Worm (Caenorhabditis elegans) whole organism, L4 larva: Measurements from ENCODE around the gene mmaa-1.
A peak's percentile ranks its signal among the peaks of the same experiment; 100 is the strongest.

ENCODE experiments used
- F26F4.8 ChIP-seq: fragments of 200-800 bp; sonication (Bioruptor generic); conservative IDR thresholded peaks from 2 replicates; pipeline ENCODE4 v1.3.6; 2022; ENCODE audit warnings: missing genetic modification characterization, missing compliant biosample characterization
- R02D3.7 ChIP-seq: fragments of 150-350 bp; sonication (generic microtip); optimal IDR thresholded peaks from 3 replicates; lab custom pipeline; 2014; ENCODE audit warnings: missing biosample characterization, missing genetic modification characterization
- T20F7.1 ChIP-seq: fragments of 200-800 bp; sonication (Bioruptor generic); optimal IDR thresholded peaks from 2 replicates; lab custom pipeline; 2018; ENCODE audit warnings: mild to moderate bottlenecking, missing genetic modification characterization, missing compliant biosample characterization
- T26A8.4 ChIP-seq: fragments of 200-800 bp; sonication (Bioruptor generic); IDR thresholded peaks from 2 replicates; pipeline ENCODE4 v1.3.6; 2022; ENCODE audit warnings: missing genetic modification characterization, missing compliant biosample characterization
- Y48G9A.11 ChIP-seq: fragments of 200-800 bp; sonication (Bioruptor generic); IDR thresholded peaks from 2 replicates; pipeline ENCODE4 v1.3.6; 2022; ENCODE audit warnings: missing genetic modification reagents, missing genetic modification characterization, missing compliant biosample characterization
- ZK546.5 ChIP-seq, 2 experiments: sonication (generic microtip); optimal IDR thresholded peaks; 2 replicates each; lab custom pipeline; 2017; ENCODE audit warnings: missing biosample characterization in 2 of 2, missing genetic modification characterization in 2 of 2
- aha-1 ChIP-seq: fragments of 150-350 bp; peaks from one replicate; lab custom pipeline; 2014; ENCODE audit warnings: missing biosample characterization, missing genetic modification characterization
- ama-1 ChIP-seq: fragments of 150-350 bp; optimal IDR thresholded peaks from 2 replicates; lab custom pipeline; 2014; ENCODE audit warnings: inconsistent platforms, mixed read lengths
- ceh-20 ChIP-seq: fragments of 200-800 bp; sonication (Bioruptor generic); IDR thresholded peaks from 2 replicates; pipeline ENCODE4 v1.3.6; 2022; ENCODE audit warnings: missing genetic modification reagents, missing genetic modification characterization, missing compliant biosample characterization
- ceh-32 ChIP-seq: sonication (generic microtip); optimal IDR thresholded peaks from 2 replicates; lab custom pipeline; 2016; ENCODE audit warnings: mild to moderate bottlenecking, missing genetic modification characterization, missing compliant biosample characterization; ENCODE audit not compliant: poor library complexity
- ces-1 ChIP-seq: fragments of 150-350 bp; sonication (generic microtip); optimal IDR thresholded peaks from 4 replicates; lab custom pipeline; 2014; ENCODE audit warnings: missing biosample characterization, missing genetic modification reagents, missing genetic modification characterization
- daf-16 ChIP-seq, 3 experiments: sonication (generic microtip); optimal IDR thresholded peaks; 2 replicates each; lab custom pipeline; 2016 to 2017; ENCODE audit warnings: missing genetic modification characterization in 3 of 3, missing genetic modification reagents in 3 of 3, mild to moderate bottlenecking in 2 of 3, missing compliant biosample characterization in 2 of 3, missing biosample characterization in 1 of 3, moderate library complexity in 1 of 3
- daf-19 ChIP-seq: fragments of 200-800 bp; sonication (Bioruptor generic); conservative IDR thresholded peaks from 2 replicates; pipeline ENCODE4 v1.3.6; 2022; ENCODE audit warnings: missing genetic modification characterization, missing compliant biosample characterization
- dmd-6 ChIP-seq: fragments of 200-800 bp; sonication (Bioruptor generic); IDR thresholded peaks from 2 replicates; pipeline ENCODE4 v1.3.6; 2022; ENCODE audit warnings: missing genetic modification reagents, missing genetic modification characterization, missing compliant biosample characterization
- dpl-1 ChIP-seq: fragments of 150-350 bp; optimal IDR thresholded peaks from 2 replicates; lab custom pipeline; 2014; ENCODE audit warnings: missing biosample characterization, missing genetic modification reagents, missing genetic modification characterization
- dve-1 ChIP-seq: sonication (generic microtip); optimal IDR thresholded peaks from 2 replicates; lab custom pipeline; 2017; ENCODE audit warnings: antibody characterized with exemption, mild to moderate bottlenecking, missing genetic modification characterization, missing compliant biosample characterization; ENCODE audit not compliant: insufficient read depth
- egl-27 ChIP-seq: sonication (generic microtip); optimal IDR thresholded peaks from 3 replicates; lab custom pipeline; 2017; ENCODE audit warnings: missing biosample characterization, missing genetic modification reagents, missing genetic modification characterization
- hif-1 ChIP-seq, 2 experiments: sonication (generic microtip); optimal IDR thresholded peaks; 2 replicates each; lab custom pipeline; 2016 to 2017; ENCODE audit warnings: missing compliant biosample characterization in 2 of 2, missing genetic modification characterization in 2 of 2, missing genetic modification reagents in 2 of 2, missing genotype in 2 of 2, mild to moderate bottlenecking in 1 of 2
- hlh-11 ChIP-seq: fragments of 200-800 bp; sonication (Bioruptor generic); optimal IDR thresholded peaks from 2 replicates; lab custom pipeline; 2018; ENCODE audit warnings: mild to moderate bottlenecking, missing genetic modification characterization, missing compliant biosample characterization
- hlh-30 ChIP-seq: sonication (generic microtip); optimal IDR thresholded peaks from 2 replicates; lab custom pipeline; 2017; ENCODE audit warnings: antibody characterized with exemption, mild to moderate bottlenecking, missing genetic modification characterization, missing compliant biosample characterization; ENCODE audit not compliant: insufficient read depth
- jun-1 ChIP-seq: fragments of 150-350 bp; optimal IDR thresholded peaks from 2 replicates; lab custom pipeline; 2014; ENCODE audit warnings: missing biosample characterization, missing genetic modification reagents, missing genetic modification characterization
- lim-7 ChIP-seq: fragments of 200-800 bp; sonication (Bioruptor generic); IDR thresholded peaks from 2 replicates; pipeline ENCODE4 v1.3.6; 2022; ENCODE audit warnings: missing genetic modification characterization, missing compliant biosample characterization
- lin-13 ChIP-seq: fragments of 150-350 bp; optimal IDR thresholded peaks from 2 replicates; lab custom pipeline; 2014; ENCODE audit warnings: missing biosample characterization, missing genetic modification reagents, missing genetic modification characterization
- lin-15B ChIP-seq: fragments of 150-350 bp; sonication (generic microtip); optimal IDR thresholded peaks from 3 replicates; lab custom pipeline; 2014; ENCODE audit warnings: missing biosample characterization, missing genetic modification characterization
- lin-29 ChIP-seq: fragments of 200-800 bp; sonication (Bioruptor generic); IDR thresholded peaks from 2 replicates; pipeline ENCODE4 v1.3.6; 2022; ENCODE audit warnings: missing genetic modification reagents, missing genetic modification characterization, missing compliant biosample characterization
- lin-38 ChIP-seq: fragments of 200-800 bp; sonication (Bioruptor generic); IDR thresholded peaks from 2 replicates; pipeline ENCODE4 v1.3.6; 2022; ENCODE audit warnings: missing genetic modification reagents, missing genetic modification characterization, missing compliant biosample characterization
- lsy-2 ChIP-seq, 2 experiments: fragments of 150-350 bp in 1 of 2; sonication (generic microtip) in 1 of 2; optimal IDR thresholded peaks; 2 replicates each; lab custom pipeline; 2014 to 2017; ENCODE audit warnings: missing biosample characterization in 2 of 2, missing genetic modification characterization in 2 of 2
- madf-5 ChIP-seq, 2 experiments: fragments of 200-800 bp; sonication (Bioruptor generic); IDR thresholded peaks; 2 replicates each; pipeline ENCODE4 v1.3.6; 2022; ENCODE audit warnings: missing compliant biosample characterization in 2 of 2, missing genetic modification characterization in 2 of 2
- mdl-1 ChIP-seq, 2 experiments: fragments of 150-350 bp in 1 of 2; sonication (generic microtip) in 1 of 2; optimal IDR thresholded peaks; 2 replicates each; lab custom pipeline; 2014 to 2017; ENCODE audit warnings: missing biosample characterization in 2 of 2, missing genetic modification characterization in 2 of 2
- mep-1 ChIP-seq: fragments of 150-350 bp; sonication (generic microtip); optimal IDR thresholded peaks from 3 replicates; lab custom pipeline; 2014; ENCODE audit warnings: missing biosample characterization, missing genetic modification characterization
- mes-2 ChIP-seq: sonication (generic microtip); optimal IDR thresholded peaks from 2 replicates; lab custom pipeline; 2016; ENCODE audit warnings: missing genotype, mild to moderate bottlenecking, missing genetic modification characterization, missing compliant biosample characterization; ENCODE audit not compliant: poor library complexity, severe bottlenecking
- mxl-2 ChIP-seq: fragments of 200-800 bp; sonication (Bioruptor generic); conservative IDR thresholded peaks from 2 replicates; pipeline ENCODE4 v1.3.6; 2022; ENCODE audit warnings: missing genetic modification reagents, missing genetic modification characterization, missing compliant biosample characterization
- nhr-11 ChIP-seq: fragments of 150-350 bp; optimal IDR thresholded peaks from 2 replicates; lab custom pipeline; 2014; ENCODE audit warnings: missing biosample characterization, missing genetic modification characterization
- nhr-25 ChIP-seq: sonication (generic microtip); optimal IDR thresholded peaks from 2 replicates; lab custom pipeline; 2017; ENCODE audit warnings: missing genetic modification characterization, mild to moderate bottlenecking, missing compliant biosample characterization, antibody characterized with exemption, moderate library complexity, borderline replicate concordance; ENCODE audit not compliant: insufficient read depth
- nhr-28 ChIP-seq: fragments of 150-350 bp; optimal IDR thresholded peaks from 2 replicates; lab custom pipeline; 2014; ENCODE audit warnings: missing biosample characterization, missing genetic modification characterization
- nhr-6 ChIP-seq: fragments of 150-350 bp; optimal IDR thresholded peaks from 2 replicates; lab custom pipeline; 2014; ENCODE audit warnings: missing biosample characterization, missing genetic modification characterization
- nhr-77 ChIP-seq: fragments of 150-350 bp; optimal IDR thresholded peaks from 2 replicates; lab custom pipeline; 2014; ENCODE audit warnings: missing biosample characterization, missing genetic modification characterization
- pha-4 ChIP-seq, 2 experiments: fragments of 150-350 bp in 1 of 2; fragments of 200-800 bp in 1 of 2; sonication (Bioruptor generic) in 1 of 2; IDR thresholded peaks in 1 of 2; optimal IDR thresholded peaks in 1 of 2; 2 replicates each; pipeline versions ENCODE4 v1.3.6 to Lab custom; 2014 to 2022; ENCODE audit warnings: missing genetic modification characterization in 2 of 2, missing genetic modification reagents in 2 of 2, missing biosample characterization in 1 of 2, missing compliant biosample characterization in 1 of 2
- pqm-1 ChIP-seq: sonication (generic microtip); optimal IDR thresholded peaks from 2 replicates; lab custom pipeline; 2017; ENCODE audit warnings: missing biosample characterization, missing genetic modification characterization
- rbr-2 ChIP-seq: sonication (generic microtip); optimal IDR thresholded peaks from 2 replicates; lab custom pipeline; 2016; ENCODE audit warnings: missing genotype, missing genetic modification characterization, missing compliant biosample characterization
- spr-1 ChIP-seq: sonication (generic microtip); optimal IDR thresholded peaks from 2 replicates; lab custom pipeline; 2016; ENCODE audit warnings: mild to moderate bottlenecking, missing genetic modification characterization, missing compliant biosample characterization
- tra-1 ChIP-seq: fragments of 200-800 bp; sonication (Bioruptor generic); IDR thresholded peaks from 2 replicates; pipeline ENCODE4 v1.3.6; 2022; ENCODE audit warnings: missing genetic modification reagents, missing genetic modification characterization, missing compliant biosample characterization
- unc-130 ChIP-seq: sonication (generic microtip); optimal IDR thresholded peaks from 2 replicates; lab custom pipeline; 2016; ENCODE audit warnings: missing genetic modification reagents, missing genetic modification characterization, missing compliant biosample characterization
- zfp-2 ChIP-seq: sonication (generic microtip); optimal IDR thresholded peaks from 2 replicates; lab custom pipeline; 2016; ENCODE audit warnings: mild to moderate bottlenecking, missing genetic modification characterization, missing compliant biosample characterization
- zfp-3 ChIP-seq: fragments of 200-800 bp; sonication (Bioruptor generic); conservative IDR thresholded peaks from 2 replicates; pipeline ENCODE4 v1.3.6; 2022; ENCODE audit warnings: missing genetic modification reagents, missing genetic modification characterization, missing compliant biosample characterization

Gene mmaa-1

ce11 chrII:7106313-7106712 is 5.3 kb upstream of the mmaa-1 start:
- TF ChIP-seq egl-27 (tag; lab: Kevin White, UChicago) (no peak), lin-38 (GFP tag; lab: Robert Waterston, UW) (peak; percentile 37; the same call in 1 of the 2 replicates), Y48G9A.11 (peak; percentile 59), zfp-3 (no peak)

- peak in 1 of 2 experiments; percentile 84 for TF ChIP-seq hif-1 (tag; optimal IDR thresholded peaks at IDR 0.05; lab: Kevin White, UChicago)
- peak; percentile 82 for TF ChIP-seq mep-1
- peak; percentile 78 for TF ChIP-seq lin-13 (GFP tag; lab: Kevin White, UChicago)
- TF ChIP-seq nhr-25 (tag; lab: Kevin White, UChicago), result no peak
- TF ChIP-seq mdl-1 (tag; optimal IDR thresholded peaks at IDR 0.05; lab: Kevin White, UChicago), result peak in 1 of 2 experiments; percentile 49
- peak; percentile 29; the same call in 1 of the 2 replicates for TF ChIP-seq dmd-6 (GFP tag; lab: Robert Waterston, UW)
- TF ChIP-seq daf-16 (GFP tag; optimal IDR thresholded peaks at IDR 0.05; lab: Kevin White, UChicago), result peak in 1 of 2 experiments; percentile 28
- TF ChIP-seq daf-16 (tag; optimal IDR thresholded peaks at IDR 0.05; lab: Kevin White, UChicago), result peak; percentile 76
- TF ChIP-seq pha-4 (GFP tag; IDR thresholded peaks at IDR 0.05; lab: Robert Waterston, UW), result no peak
- peak; percentile 90 for TF ChIP-seq pha-4 (tag; optimal IDR thresholded peaks at IDR 0.05; lab: Kevin White, UChicago)
- TF ChIP-seq lin-15B (tag; lab: Kevin White, UChicago), result peak; percentile 80
- TF ChIP-seq nhr-77 (tag; lab: Kevin White, UChicago), result peak; percentile 92
- TF ChIP-seq dpl-1, result peak; percentile 72
- TF ChIP-seq lin-38 (GFP tag; lab: Robert Waterston, UW), result peak; percentile 73
- peak; percentile 54 for TF ChIP-seq hlh-11 (tag; lab: Kevin White, UChicago)
- TF ChIP-seq daf-19 (GFP tag; lab: Robert Waterston, UW), result no peak
- peak; percentile 64 to 91 for TF ChIP-seq ZK546.5 (tag; optimal IDR thresholded peaks at IDR 0.05; lab: Kevin White, UChicago)
- TF ChIP-seq T20F7.1 (GFP tag; lab: Kevin White, UChicago), result peak; percentile 99
- TF ChIP-seq tra-1 (GFP tag; lab: Robert Waterston, UW), result no peak
- no peak for TF ChIP-seq unc-130
- TF ChIP-seq lin-29 (GFP tag; lab: Robert Waterston, UW), result no peak
- no peak for TF ChIP-seq ceh-32 (tag; lab: Kevin White, UChicago)
- peak; percentile 29 for TF ChIP-seq ces-1
- peak; percentile 97 for TF ChIP-seq aha-1 (tag; lab: Kevin White, UChicago)
- TF ChIP-seq spr-1, result peak; percentile 16
- peak; percentile 75 for TF ChIP-seq hlh-30 (tag; lab: Kevin White, UChicago)
- no peak for TF ChIP-seq madf-5 (GFP tag; IDR thresholded peaks at IDR 0.05; lab: Robert Waterston, UW)
- 0 out of 2 replicates have a peak, but pooled peaks have one; percentile 41 for TF ChIP-seq ceh-20 (GFP tag; lab: Robert Waterston, UW)
- no peak for TF ChIP-seq F26F4.8 (GFP tag; lab: Robert Waterston, UW)
- no peak for TF ChIP-seq pqm-1
- TF ChIP-seq nhr-28, result peak; percentile 70
- peak; percentile 95 to 99 for TF ChIP-seq lsy-2 (tag; optimal IDR thresholded peaks at IDR 0.05; lab: Kevin White, UChicago)
- no peak for TF ChIP-seq R02D3.7
- peak; percentile 35; the same call in 1 of the 2 replicates for TF ChIP-seq T26A8.4 (GFP tag; lab: Robert Waterston, UW)
- TF ChIP-seq zfp-2, result peak; percentile 70
- peak; percentile 91 for TF ChIP-seq nhr-11
- TF ChIP-seq lim-7 (GFP tag; lab: Robert Waterston, UW), result no peak
- peak; percentile 71 for TF ChIP-seq rbr-2
- no peak for TF ChIP-seq mxl-2 (GFP tag; lab: Robert Waterston, UW)
- TF ChIP-seq mes-2 (tag; lab: Kevin White, UChicago), result peak; percentile 89
- peak; percentile 11 for TF ChIP-seq ama-1
- TF ChIP-seq Y48G9A.11, result peak; percentile 99
- TF ChIP-seq jun-1, result peak; percentile 39
- peak; percentile 63 for TF ChIP-seq dve-1 (tag; lab: Kevin White, UChicago)
- peak; percentile 87 for TF ChIP-seq nhr-6 (tag; lab: Kevin White, UChicago)
Measured at ce11 chrII:7104794-7105613, 4.0 kb upstream of the mmaa-1 start, which contains the start of the genes farl-11 and rpl-33. TSS of gene farl-11 (minus strand) at chrII:7105035. TSS of gene rpl-33 (plus strand) at chrII:7105563.
